Worm (Caenorhabditis elegans) whole organism, dauer: ENCODE results near the gene apl-1.

ENCODE experiments used
- unc-62 ChIP-seq: sonication (generic microtip); optimal IDR thresholded peaks from 2 replicates; lab custom pipeline; 2017; ENCODE audit warnings: missing biosample characterization, missing genetic modification reagents, missing genetic modification characterization

Gene apl-1

DNA sequence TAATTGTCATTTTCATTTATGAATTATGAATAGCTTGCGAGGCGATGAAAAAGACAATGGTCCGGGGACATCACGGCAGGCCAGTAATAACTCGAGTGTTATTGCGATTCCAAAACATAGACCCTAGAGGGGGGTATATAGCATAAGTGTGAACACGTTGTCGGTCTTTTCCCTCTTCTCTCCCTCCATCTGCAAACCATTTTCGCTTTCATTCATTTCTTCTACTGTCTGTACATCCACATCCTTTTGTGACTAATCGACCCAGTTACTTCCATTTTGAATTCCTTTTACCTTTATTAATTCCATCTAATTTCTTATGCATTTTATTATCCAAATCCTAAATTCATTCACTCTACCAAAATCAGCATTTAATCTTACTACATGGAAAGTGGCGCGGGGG, 45.6 kb downstream of the apl-1 start:
- TF ChIP-seq unc-62 (GFP tag; lab: Kevin White, UChicago), result no peak

- no peak for TF ChIP-seq unc-62 (GFP tag; lab: Kevin White, UChicago)
These were observed 48.9 kb downstream of the apl-1 start, which contains the start of gene clc-7 for ce11 chrX:5067796-5068195. clc-7 (plus strand) TSS chrX:5068096.

ce11 chrX:5066570-5066969, 50.1 kb downstream of the apl-1 start:
- TF ChIP-seq unc-62 (GFP tag; lab: Kevin White, UChicago), result no peak

- no peak for TF ChIP-seq unc-62 (GFP tag; lab: Kevin White, UChicago)
These were observed 52.7 kb downstream of the apl-1 start, which contains the start of gene C24H10.2 for ce11 chrX:5063750-5064652. C24H10.2 (plus strand) TSS chrX:5064602.
